Worm (Caenorhabditis elegans): Measurements from ENCODE around the gene nlp-69.

nlp-69 gene

ce11 chrV:20087635-20088034, 7.2 kb downstream of the nlp-69 start, which contains the start of gene fre-1:
TSS of gene fre-1 (minus strand) at chrV:20087735.
- TF ChIP-seq nhr-77 (tag; optimal IDR thresholded peaks at IDR 0.05) = no peak
- no peak for TF ChIP-seq lin-15B (tag; optimal IDR thresholded peaks at IDR 0.05)
- TF ChIP-seq ceh-9 (tag; optimal IDR thresholded peaks at IDR 0.05) = no peak
- no peak for TF ChIP-seq unc-62 (GFP tag; optimal IDR thresholded peaks at IDR 0.05)
- TF ChIP-seq ceh-16 (tag; optimal IDR thresholded peaks at IDR 0.05) = no peak
- no peak for TF ChIP-seq fos-1 (tag; optimal IDR thresholded peaks at IDR 0.05)
- no peak for TF ChIP-seq jun-1 (tag; optimal IDR thresholded peaks at IDR 0.05)
- TF ChIP-seq hmg-11 (tag; optimal IDR thresholded peaks at IDR 0.05) = no peak
- no peak for TF ChIP-seq mdl-1 (tag; optimal IDR thresholded peaks at IDR 0.05)

ce11 chrV:20074345-20074744, 20.5 kb downstream of the nlp-69 start:
- TF ChIP-seq pha-4 (tag; optimal IDR thresholded peaks at IDR 0.05) (peak; percentile 8), elt-2 (tag; optimal IDR thresholded peaks at IDR 0.05) (peak; percentile 82), nhr-12 (tag; optimal IDR thresholded peaks at IDR 0.05) (no peak), ceh-28 (tag; optimal IDR thresholded peaks at IDR 0.05) (no peak), pqm-1 (tag; optimal IDR thresholded peaks at IDR 0.05) (peak; percentile 60), unc-62 (GFP tag; optimal IDR thresholded peaks at IDR 0.05) (no peak)

ce11 chrV:20068389-20068788, 26.4 kb downstream of the nlp-69 start:
- no peak for TF ChIP-seq ZK546.5 (tag; optimal IDR thresholded peaks at IDR 0.05)
- TF ChIP-seq nhr-76 (tag; optimal IDR thresholded peaks at IDR 0.05) = no peak
- TF ChIP-seq lin-15B (tag; optimal IDR thresholded peaks at IDR 0.05) = no peak
- TF ChIP-seq pha-4 (tag; optimal IDR thresholded peaks at IDR 0.05) = peak; percentile 70
- TF ChIP-seq nhr-43 (tag; optimal IDR thresholded peaks at IDR 0.05; ENCODE audit: poor library complexity, severe bottlenecking) = no peak
- peak; percentile 28 for TF ChIP-seq nfya-1 (tag; optimal IDR thresholded peaks at IDR 0.05; ENCODE audit: insufficient read depth)

ce11 chrV:20067075-20067474, 27.7 kb downstream of the nlp-69 start:
- TF ChIP-seq elt-1 (tag; optimal IDR thresholded peaks at IDR 0.05) (no peak), nhr-25 (tag; optimal IDR thresholded peaks at IDR 0.05) (no peak), nhr-12 (tag; optimal IDR thresholded peaks at IDR 0.05) (no peak), unc-62 (GFP tag; optimal IDR thresholded peaks at IDR 0.05) (no peak), nhr-237 (tag; optimal IDR thresholded peaks at IDR 0.05) (no peak)

ce11 chrV:20065096-20065495, 29.7 kb downstream of the nlp-69 start:
- TF ChIP-seq pha-4 (tag; optimal IDR thresholded peaks at IDR 0.05) (no peak), nhr-23 (tag; optimal IDR thresholded peaks at IDR 0.05) (no peak), lin-15B (tag; optimal IDR thresholded peaks at IDR 0.05) (no peak), zag-1 (tag; optimal IDR thresholded peaks at IDR 0.05) (no peak), tbx-2 (tag; optimal IDR thresholded peaks at IDR 0.05) (no peak), eor-1 (tag; optimal IDR thresholded peaks at IDR 0.05) (no peak), ceh-28 (tag; optimal IDR thresholded peaks at IDR 0.05) (no peak), nhr-28 (tag; optimal IDR thresholded peaks at IDR 0.05) (no peak), nhr-11 (tag; optimal IDR thresholded peaks at IDR 0.05) (no peak), fos-1 (tag; optimal IDR thresholded peaks at IDR 0.05) (no peak), nhr-67 (tag; optimal IDR thresholded peaks at IDR 0.05) (no peak), lin-39 (tag; optimal IDR thresholded peaks at IDR 0.05) (no peak), ceh-82 (tag; optimal IDR thresholded peaks at IDR 0.05) (no peak), ZK546.5 (tag; optimal IDR thresholded peaks at IDR 0.05) (no peak), snpc-4 (tag; optimal IDR thresholded peaks at IDR 0.05) (no peak), ama-1 (optimal IDR thresholded peaks at IDR 0.05) (no peak), elt-1 (tag; optimal IDR thresholded peaks at IDR 0.05) (no peak), mdl-1 (tag; optimal IDR thresholded peaks at IDR 0.05) (no peak), lsy-12 (tag; optimal IDR thresholded peaks at IDR 0.05) (no peak)

- no peak for TF ChIP-seq egl-5 (tag; optimal IDR thresholded peaks at IDR 0.05)
- TF ChIP-seq unc-39 (tag; optimal IDR thresholded peaks at IDR 0.05) = no peak
- TF ChIP-seq ceh-16 (tag; optimal IDR thresholded peaks at IDR 0.05) = no peak
- TF ChIP-seq elt-3 (tag; optimal IDR thresholded peaks at IDR 0.05) = no peak
- no peak for TF ChIP-seq hmg-11 (tag; optimal IDR thresholded peaks at IDR 0.05)
- TF ChIP-seq nhr-28 (tag; optimal IDR thresholded peaks at IDR 0.05) = no peak
- TF ChIP-seq elt-1 (tag; optimal IDR thresholded peaks at IDR 0.05) = no peak
- TF ChIP-seq nhr-77 (tag; optimal IDR thresholded peaks at IDR 0.05) = no peak
- TF ChIP-seq ztf-11 (tag; optimal IDR thresholded peaks at IDR 0.05) = no peak
- TF ChIP-seq daf-12 (tag; optimal IDR thresholded peaks at IDR 0.05) = no peak
- no peak for TF ChIP-seq nhr-43 (tag; optimal IDR thresholded peaks at IDR 0.05; ENCODE audit: poor library complexity, severe bottlenecking)
- TF ChIP-seq ztf-4 (tag; optimal IDR thresholded peaks at IDR 0.05) = no peak
- TF ChIP-seq mml-1 (tag; optimal IDR thresholded peaks at IDR 0.05) = no peak
- TF ChIP-seq ceh-82 (tag; optimal IDR thresholded peaks at IDR 0.05) = no peak
Measured at ce11 chrV:20064076-20064475, 30.7 kb downstream of the nlp-69 start, which contains the start of gene ttx-1. TSS of gene ttx-1 (minus strand) at chrV:20064176.

Measured in whole organism, L3 larva.